Worm (Caenorhabditis elegans): ENCODE results near the gene mstr-2.

Gene mstr-2

DNA sequence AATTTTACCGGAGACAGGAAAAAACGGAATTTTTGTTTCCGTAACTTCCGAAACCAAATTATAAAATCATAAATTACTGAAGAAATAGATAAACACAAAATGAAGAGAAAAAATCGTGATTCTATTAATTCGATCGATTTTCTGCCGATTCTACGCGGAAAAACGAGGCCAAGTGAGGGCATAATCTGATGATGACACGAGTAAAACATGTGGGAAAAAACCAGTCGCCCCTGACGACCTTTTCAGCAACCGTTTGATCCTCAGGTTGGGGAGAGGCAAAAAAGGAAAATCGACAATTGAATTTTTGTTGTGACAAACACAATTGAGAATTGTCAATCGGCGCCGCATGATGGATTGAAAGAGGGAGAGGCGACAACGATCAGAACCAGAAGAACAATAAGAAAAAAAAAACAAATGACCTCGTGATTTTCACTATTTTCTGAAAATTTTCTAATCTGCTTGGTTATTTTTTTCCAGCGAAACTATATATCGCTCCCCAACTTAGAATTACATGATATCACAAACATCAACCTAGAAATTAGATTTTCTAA, 36.1 kb downstream of the mstr-2 start:
- TF ChIP-seq ztf-18 (tag; optimal IDR thresholded peaks at IDR 0.05) (no peak), pbrm-1 (GFP tag; IDR thresholded peaks at IDR 0.05) (0 out of 2 replicates have a peak, but pooled peaks have one; percentile 36)

DNA sequence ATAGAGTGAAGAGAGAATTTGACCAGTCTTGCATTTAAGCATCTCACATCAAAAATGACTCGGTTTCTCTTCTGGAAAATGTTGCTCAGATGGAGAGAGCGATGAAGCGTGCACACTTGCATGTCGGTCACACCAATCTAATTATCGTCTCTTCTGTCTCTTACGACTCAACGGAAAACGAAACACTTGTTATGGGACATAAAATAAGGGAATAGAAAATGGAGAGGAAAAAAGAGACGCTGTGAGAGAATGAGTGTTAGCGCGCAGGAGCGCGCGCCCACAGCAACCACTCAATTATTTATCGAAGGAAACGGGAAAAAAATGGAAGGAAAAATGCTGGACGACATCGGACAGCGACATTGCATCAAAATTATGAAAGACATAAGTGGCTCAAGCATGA, 36.8 kb downstream of the mstr-2 start:
- TF ChIP-seq attf-6 (GFP tag; IDR thresholded peaks at IDR 0.05): no peak
- no peak for TF ChIP-seq pha-4 (tag; optimal IDR thresholded peaks at IDR 0.05)
- no peak for TF ChIP-seq mxl-1 (tag; optimal IDR thresholded peaks at IDR 0.05)
- TF ChIP-seq aptf-2 (GFP tag; conservative IDR thresholded peaks at IDR 0.05): no peak
- no peak for TF ChIP-seq rcor-1 (GFP tag; IDR thresholded peaks at IDR 0.05)
- TF ChIP-seq madf-8 (GFP tag; conservative IDR thresholded peaks at IDR 0.05): no peak
- no peak for TF ChIP-seq hsf-1 (GFP tag; IDR thresholded peaks at IDR 0.05)
- TF ChIP-seq snpc-3.4 (tag; optimal IDR thresholded peaks at IDR 0.05): no peak
- TF ChIP-seq dpl-1 (GFP tag; optimal IDR thresholded peaks at IDR 0.05): no peak
- TF ChIP-seq B0035.1 (tag; optimal IDR thresholded peaks at IDR 0.05): no peak
- TF ChIP-seq hmg-20 (GFP tag; IDR thresholded peaks at IDR 0.05): no peak
- no peak for TF ChIP-seq bed-2 (GFP tag; IDR thresholded peaks at IDR 0.05)
- TF ChIP-seq tlf-1 (GFP tag; optimal IDR thresholded peaks at IDR 0.05): peak; percentile 25
- TF ChIP-seq cebp-1 (GFP tag; IDR thresholded peaks at IDR 0.05): no peak
- peak; percentile 46 for TF ChIP-seq cebp-1 (tag; optimal IDR thresholded peaks at IDR 0.05)
- TF ChIP-seq ztf-18 (tag; optimal IDR thresholded peaks at IDR 0.05): no peak
- no peak for TF ChIP-seq snpc-4 (GFP tag; optimal IDR thresholded peaks at IDR 0.05)
- no peak for TF ChIP-seq snpc-4 (tag; optimal IDR thresholded peaks at IDR 0.05)
- no peak for TF ChIP-seq D2030.7 (GFP tag; IDR thresholded peaks at IDR 0.05)
- peak; percentile 61 for TF ChIP-seq ceh-27 (GFP tag; optimal IDR thresholded peaks at IDR 0.05)
- no peak for TF ChIP-seq efl-1 (GFP tag; optimal IDR thresholded peaks at IDR 0.05)
- TF ChIP-seq snpc-1.3 (tag; optimal IDR thresholded peaks at IDR 0.05; ENCODE audit: insufficient read depth): no peak

DNA sequence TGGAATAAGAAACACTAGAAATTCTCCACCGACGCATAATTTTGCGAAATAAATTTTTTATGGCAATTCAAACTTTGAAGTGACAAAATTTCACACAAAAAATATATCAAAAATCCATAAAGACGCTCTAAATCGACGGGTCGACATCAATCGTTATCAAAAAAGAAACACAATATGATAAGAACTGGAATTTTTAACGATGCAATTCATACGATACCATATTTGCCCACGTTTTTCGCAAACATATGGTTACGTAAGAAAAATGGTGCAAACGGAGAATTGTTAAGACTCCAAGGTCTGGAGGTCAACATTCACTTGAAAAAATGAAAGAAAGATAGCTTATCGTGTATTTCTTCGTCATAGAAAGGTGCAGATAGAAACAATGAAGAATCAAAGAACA, 37.2 kb downstream of the mstr-2 start:
- no peak for TF ChIP-seq gei-17 (GFP tag; optimal IDR thresholded peaks at IDR 0.05)
- TF ChIP-seq nhr-80 (tag; optimal IDR thresholded peaks at IDR 0.05): peak; percentile 70

DNA sequence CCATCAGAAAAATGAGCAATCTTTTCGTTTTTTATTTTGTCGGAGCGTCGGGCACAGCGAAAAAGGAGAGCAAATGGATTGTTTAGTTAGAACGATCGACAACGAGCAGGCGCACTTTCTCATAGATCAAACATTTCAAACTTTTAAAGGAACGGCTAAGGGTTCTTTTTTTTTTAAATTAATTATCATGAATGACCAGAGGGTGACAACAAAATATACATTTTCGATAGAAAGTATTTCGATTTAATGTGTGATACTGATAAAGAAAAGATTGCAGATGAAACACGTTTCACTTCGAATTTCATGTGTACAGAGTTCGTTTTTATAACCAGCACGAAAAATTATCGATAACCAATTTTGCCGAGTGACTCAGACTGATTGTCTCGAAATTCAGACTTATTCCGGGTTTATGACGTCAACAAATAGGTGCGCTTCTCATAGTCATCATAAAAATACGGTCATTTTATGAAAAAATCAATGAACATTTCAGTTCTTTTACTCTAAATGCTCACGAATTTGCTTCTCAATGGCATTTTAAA, 37.7 kb downstream of the mstr-2 start:
- TF ChIP-seq nhr-80 (tag; optimal IDR thresholded peaks at IDR 0.05) (peak; percentile 21), ztf-26 (tag; optimal IDR thresholded peaks at IDR 0.05) (no peak), atf-7 (tag; optimal IDR thresholded peaks at IDR 0.05) (peak; percentile 80)

DNA sequence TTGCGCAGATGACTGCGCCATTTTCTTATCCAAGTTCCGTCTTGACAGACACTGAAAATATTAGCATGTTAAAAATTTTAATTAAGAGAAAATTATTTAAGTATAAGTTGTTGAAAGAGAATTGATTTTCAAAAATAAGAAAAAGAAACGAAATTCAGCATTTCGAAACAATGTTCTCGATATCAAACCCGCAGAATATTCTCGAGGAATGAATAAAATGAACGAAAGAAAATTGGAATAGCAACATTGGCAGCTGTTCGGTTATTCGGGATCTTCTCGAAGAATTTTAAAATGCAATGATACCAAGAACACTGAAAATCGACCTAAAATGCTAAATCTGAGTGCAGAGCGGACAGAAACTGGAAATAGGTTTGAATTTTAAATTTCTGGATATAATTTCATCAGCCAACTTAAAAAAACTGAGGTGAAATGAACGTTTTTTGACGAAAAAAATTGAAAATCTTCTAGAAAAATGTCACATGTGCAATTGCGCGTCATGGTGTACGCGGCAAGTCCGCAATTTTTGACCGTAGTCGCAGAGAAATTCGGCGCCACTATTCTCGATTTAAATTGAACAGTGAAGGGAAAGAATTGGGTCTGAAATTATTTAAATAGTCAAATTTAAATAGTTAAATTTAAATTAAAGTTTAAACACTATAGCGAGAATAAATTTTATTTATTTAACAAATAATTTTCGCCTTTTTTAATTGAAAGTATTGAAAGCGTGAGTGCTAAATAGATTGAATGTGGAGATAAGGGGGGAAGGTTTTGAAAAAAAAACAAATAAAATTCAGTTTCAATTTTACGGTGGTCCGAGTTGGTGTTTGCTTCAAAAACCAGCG, 39.4 kb downstream of the mstr-2 start, which contains the start of the genes cct-5 and F25F2.1:
cct-5 (minus strand) TSS at position 51 of the 842 bp plus-strand sequence.
F25F2.1 (plus strand) TSS at position 792 of the 842 bp plus-strand sequence.
- peak; percentile 92 for TF ChIP-seq snpc-3.4 (tag; optimal IDR thresholded peaks at IDR 0.05)
- TF ChIP-seq ceh-100 (GFP tag; IDR thresholded peaks at IDR 0.05): no peak
- TF ChIP-seq athp-1 (tag; optimal IDR thresholded peaks at IDR 0.05): peak; percentile 77
- 0 out of 2 replicates have a peak, but pooled peaks have one; percentile 62 for TF ChIP-seq Y95B8A.8 (GFP tag; IDR thresholded peaks at IDR 0.05)
- TF ChIP-seq hrde-1 (tag; optimal IDR thresholded peaks at IDR 0.05; ENCODE audit: borderline replicate concordance): peak; percentile 24
- TF ChIP-seq rpc-1 (optimal IDR thresholded peaks at IDR 0.05): no peak
- TF ChIP-seq rpc-1 (tag; optimal IDR thresholded peaks at IDR 0.05): no peak
- TF ChIP-seq nfyb-1 (GFP tag; IDR thresholded peaks at IDR 0.05): 0 out of 2 replicates have a peak, but pooled peaks have one; percentile 51
- no peak for TF ChIP-seq zim-3 (tag; optimal IDR thresholded peaks at IDR 0.05)
- TF ChIP-seq attf-6 (GFP tag; IDR thresholded peaks at IDR 0.05): 0 out of 2 replicates have a peak, but pooled peaks have one; percentile 45
- no peak for TF ChIP-seq zfh-2 (GFP tag; conservative IDR thresholded peaks at IDR 0.05)
- TF ChIP-seq dpl-1 (GFP tag; optimal IDR thresholded peaks at IDR 0.05): peak; percentile 96
- TF ChIP-seq madf-3 (GFP tag; IDR thresholded peaks at IDR 0.05): peak; percentile 82; the same call in 1 of the 2 replicates
- TF ChIP-seq ztf-3 (GFP tag; optimal IDR thresholded peaks at IDR 0.05): no peak
- TF ChIP-seq ztf-28 (GFP tag; IDR thresholded peaks at IDR 0.05): peak; percentile 43; the same call in 1 of the 2 replicates
- TF ChIP-seq lin-54 (GFP tag; optimal IDR thresholded peaks at IDR 0.05): peak; percentile 95
